Fruit fly (Drosophila melanogaster) whole organism, prepupa: Measurements from ENCODE around the gene CG31797.
A peak's percentile ranks its signal among the peaks of the same experiment; 100 is the strongest.

Experiments
- CG10631 ChIP-seq: fragments of 200-800 bp; sonication (Bioruptor generic); optimal IDR thresholded peaks from 2 replicates; lab custom pipeline; 2016; ENCODE audit warnings: missing biosample characterization, missing genetic modification characterization
- CG10669 ChIP-seq: fragments of 200-800 bp; sonication (Bioruptor generic); optimal IDR thresholded peaks from 3 replicates; lab custom pipeline; 2018; ENCODE audit warnings: missing biosample characterization, mild to moderate bottlenecking, missing genetic modification characterization, moderate library complexity
- CG11294 ChIP-seq: fragments of 200-800 bp; sonication (Bioruptor generic); IDR thresholded peaks from 2 replicates; pipeline ENCODE4 v1.3.6; 2022; ENCODE audit warnings: missing biosample characterization, missing genetic modification characterization
- CG11902 ChIP-seq: fragments of 200-800 bp; sonication (Bioruptor generic); optimal IDR thresholded peaks from 3 replicates; lab custom pipeline; 2016; ENCODE audit warnings: missing biosample characterization, missing genetic modification characterization
- CG15336 ChIP-seq: fragments of 200-800 bp; sonication (Bioruptor generic); IDR thresholded peaks from 2 replicates; pipeline ENCODE4 v1.3.6; 2022; ENCODE audit warnings: missing biosample characterization, missing genetic modification characterization
- CG1621 ChIP-seq: fragments of 200-800 bp; sonication (Bioruptor generic); optimal IDR thresholded peaks from 3 replicates; lab custom pipeline; 2018; ENCODE audit warnings: missing biosample characterization, mild to moderate bottlenecking, missing genetic modification characterization
- CG16779 ChIP-seq: fragments of 200-800 bp; sonication (Bioruptor generic); optimal IDR thresholded peaks from 3 replicates; lab custom pipeline; 2017; ENCODE audit warnings: missing biosample characterization, mild to moderate bottlenecking, missing genetic modification characterization
- CG3032 ChIP-seq: fragments of 200-800 bp; optimal IDR thresholded peaks from 2 replicates; lab custom pipeline; 2019; ENCODE audit warnings: missing biosample characterization, mild to moderate bottlenecking, missing genetic modification characterization, moderate library complexity
- CG31627 ChIP-seq: fragments of 200-800 bp; sonication (Bioruptor generic); optimal IDR thresholded peaks from 3 replicates; lab custom pipeline; 2016; ENCODE audit warnings: missing biosample characterization, missing genetic modification characterization
- CG32006 ChIP-seq: fragments of 200-800 bp; sonication (Bioruptor generic); optimal IDR thresholded peaks from 3 replicates; lab custom pipeline; 2017; ENCODE audit warnings: missing biosample characterization, mild to moderate bottlenecking, missing genetic modification characterization
- CG34406 ChIP-seq: fragments of 200-800 bp; sonication (Bioruptor generic); optimal IDR thresholded peaks from 3 replicates; lab custom pipeline; 2016; ENCODE audit warnings: missing biosample characterization, missing genetic modification characterization
- CG3919 ChIP-seq: fragments of 200-800 bp; sonication (Bioruptor generic); optimal IDR thresholded peaks from 3 replicates; lab custom pipeline; 2016; ENCODE audit warnings: missing biosample characterization, missing genetic modification characterization
- CG4318 ChIP-seq: fragments of 200-800 bp; sonication (Bioruptor generic); optimal IDR thresholded peaks from 3 replicates; lab custom pipeline; 2017; ENCODE audit warnings: missing biosample characterization, mild to moderate bottlenecking, missing genetic modification characterization
- CG6163 ChIP-seq: fragments of 200-800 bp; sonication (Bioruptor generic); IDR thresholded peaks from 3 replicates; pipeline ENCODE4 v1.3.6; 2022; ENCODE audit warnings: missing biosample characterization, missing genetic modification characterization
- CG6276 ChIP-seq: fragments of 200-800 bp; sonication (Bioruptor generic); optimal IDR thresholded peaks from 2 replicates; lab custom pipeline; 2017; ENCODE audit warnings: missing biosample characterization, mild to moderate bottlenecking, missing genetic modification characterization
- CG6792 ChIP-seq: fragments of 200-800 bp; sonication (Bioruptor generic); optimal IDR thresholded peaks from 3 replicates; lab custom pipeline; 2016; ENCODE audit warnings: missing biosample characterization, missing genetic modification characterization
- CG6808 ChIP-seq: fragments of 200-800 bp; sonication (Bioruptor generic); optimal IDR thresholded peaks from 3 replicates; lab custom pipeline; 2017; ENCODE audit warnings: missing biosample characterization, missing genetic modification characterization, mild to moderate bottlenecking, moderate library complexity, missing genetic modification reagents
- CG6854 ChIP-seq: fragments of 200-800 bp; sonication (Bioruptor generic); optimal IDR thresholded peaks from 2 replicates; lab custom pipeline; 2017; ENCODE audit warnings: missing biosample characterization, mild to moderate bottlenecking, missing genetic modification characterization
- CG7368 ChIP-seq: fragments of 200-800 bp; sonication (Bioruptor generic); optimal IDR thresholded peaks from 3 replicates; lab custom pipeline; 2016; ENCODE audit warnings: missing biosample characterization, missing genetic modification characterization
- CG8119 ChIP-seq: fragments of 200-800 bp; sonication (Bioruptor generic); IDR thresholded peaks from 3 replicates; pipeline ENCODE4 v1.3.6; 2022; ENCODE audit warnings: missing biosample characterization, missing genetic modification characterization
- CG8319 ChIP-seq: fragments of 200-800 bp; sonication (Bioruptor generic); optimal IDR thresholded peaks from 3 replicates; lab custom pipeline; 2016; ENCODE audit warnings: missing biosample characterization, missing genetic modification characterization
- CG9139 ChIP-seq: fragments of 200-800 bp; sonication (Bioruptor generic); optimal IDR thresholded peaks from 3 replicates; lab custom pipeline; 2017; ENCODE audit warnings: missing biosample characterization, mild to moderate bottlenecking, missing genetic modification characterization
- Eip75B ChIP-seq: fragments of 200-800 bp; sonication (Bioruptor generic); optimal IDR thresholded peaks from 3 replicates; lab custom pipeline; 2016; ENCODE audit warnings: missing biosample characterization, missing genetic modification characterization
- Eip78C ChIP-seq: fragments of 200-800 bp; sonication (Bioruptor generic); peaks from one replicate; lab custom pipeline; 2016; ENCODE audit warnings: missing biosample characterization, missing genetic modification characterization
- Ets21C ChIP-seq: fragments of 200-800 bp; sonication (Bioruptor generic); optimal IDR thresholded peaks from 3 replicates; lab custom pipeline; 2016; ENCODE audit warnings: missing biosample characterization, missing genetic modification characterization
- Gug ChIP-seq: fragments of 200-800 bp; sonication (Bioruptor generic); IDR thresholded peaks from 2 replicates; pipeline ENCODE4 v1.3.6; 2022; ENCODE audit warnings: missing biosample characterization, missing genetic modification characterization
- Hr39 ChIP-seq: fragments of 200-800 bp; sonication (Bioruptor generic); optimal IDR thresholded peaks from 2 replicates; lab custom pipeline; 2016; ENCODE audit warnings: missing biosample characterization, missing genetic modification characterization
- Hr4 ChIP-seq: fragments of 200-800 bp; sonication (Bioruptor generic); optimal IDR thresholded peaks from 3 replicates; lab custom pipeline; 2016; ENCODE audit warnings: missing biosample characterization, missing genetic modification characterization
- Lpt ChIP-seq: fragments of 200-800 bp; sonication (Bioruptor generic); optimal IDR thresholded peaks from 3 replicates; lab custom pipeline; 2016; ENCODE audit warnings: missing biosample characterization, missing genetic modification characterization
- OdsH ChIP-seq: fragments of 200-800 bp; sonication (Bioruptor generic); optimal IDR thresholded peaks from 3 replicates; lab custom pipeline; 2016; ENCODE audit warnings: missing biosample characterization, missing genetic modification characterization
- Smox ChIP-seq: fragments of 200-800 bp; sonication (Bioruptor generic); optimal IDR thresholded peaks from 3 replicates; lab custom pipeline; 2016; ENCODE audit warnings: missing biosample characterization, missing genetic modification characterization
- Sox15 ChIP-seq: fragments of 200-800 bp; sonication (Bioruptor generic); optimal IDR thresholded peaks from 3 replicates; lab custom pipeline; 2016; ENCODE audit warnings: missing biosample characterization, missing genetic modification characterization
- achi ChIP-seq: fragments of 200-800 bp; sonication (Bioruptor generic); optimal IDR thresholded peaks from 3 replicates; lab custom pipeline; 2016; ENCODE audit warnings: missing biosample characterization, missing genetic modification characterization
- acj6 ChIP-seq: fragments of 200-800 bp; sonication (Bioruptor generic); optimal IDR thresholded peaks from 3 replicates; lab custom pipeline; 2016; ENCODE audit warnings: missing biosample characterization, missing genetic modification characterization
- cyc ChIP-seq: fragments of 200-800 bp; sonication (Bioruptor generic); optimal IDR thresholded peaks from 3 replicates; lab custom pipeline; 2016; ENCODE audit warnings: missing biosample characterization, missing genetic modification characterization
- dac ChIP-seq: fragments of 200-800 bp; sonication (Bioruptor generic); optimal IDR thresholded peaks from 2 replicates; lab custom pipeline; 2017; ENCODE audit warnings: missing biosample characterization, mild to moderate bottlenecking, missing genetic modification characterization
- dsx ChIP-seq: fragments of 200-800 bp; optimal IDR thresholded peaks from 3 replicates; lab custom pipeline; 2019; ENCODE audit warnings: missing biosample characterization, mild to moderate bottlenecking, missing genetic modification characterization, moderate library complexity; ENCODE audit not compliant: poor library complexity, severe bottlenecking
- eg ChIP-seq: fragments of 200-800 bp; sonication (Bioruptor generic); IDR thresholded peaks from 3 replicates; pipeline ENCODE4 v1.3.6; 2022; ENCODE audit warnings: missing biosample characterization, missing genetic modification characterization
- esn ChIP-seq: fragments of 200-800 bp; sonication (Bioruptor generic); optimal IDR thresholded peaks from 2 replicates; lab custom pipeline; 2016; ENCODE audit warnings: missing biosample characterization, mild to moderate bottlenecking, missing genetic modification characterization, moderate library complexity
- fd59A ChIP-seq: fragments of 200-800 bp; sonication (Bioruptor generic); optimal IDR thresholded peaks from 2 replicates; lab custom pipeline; 2017; ENCODE audit warnings: missing biosample characterization, mild to moderate bottlenecking, missing genetic modification characterization, missing genetic modification reagents
- fd85E ChIP-seq: fragments of 200-800 bp; sonication (Bioruptor generic); optimal IDR thresholded peaks from 3 replicates; lab custom pipeline; 2016; ENCODE audit warnings: missing biosample characterization, missing genetic modification characterization
- pdm3 ChIP-seq: fragments of 200-800 bp; sonication (Bioruptor generic); optimal IDR thresholded peaks from 3 replicates; lab custom pipeline; 2016; ENCODE audit warnings: missing biosample characterization, missing genetic modification characterization
- salr ChIP-seq, 2 experiments: fragments of 200-800 bp; sonication (Bioruptor generic); optimal IDR thresholded peaks; 3 replicates each; lab custom pipeline; 2016 to 2018; ENCODE audit warnings: missing biosample characterization in 2 of 2, missing genetic modification characterization in 2 of 2, mild to moderate bottlenecking in 1 of 2
- svp ChIP-seq: fragments of 200-800 bp; sonication (Bioruptor generic); peaks from one replicate; lab custom pipeline; 2016; ENCODE audit warnings: missing biosample characterization, missing genetic modification characterization
- topi ChIP-seq: fragments of 200-800 bp; sonication (Bioruptor generic); optimal IDR thresholded peaks from 3 replicates; lab custom pipeline; 2016; ENCODE audit warnings: missing biosample characterization, missing genetic modification characterization
- vri ChIP-seq: fragments of 200-800 bp; sonication (Bioruptor generic); optimal IDR thresholded peaks from 3 replicates; lab custom pipeline; 2016; ENCODE audit warnings: missing biosample characterization, mild to moderate bottlenecking, missing genetic modification characterization

Gene CG31797

dm6 chr2L:19235120-19235519 lies 26.9 kb downstream of the CG31797 start:
- peak; percentile 43 for TF ChIP-seq Lpt (GFP tag; lab: Kevin White, UChicago)
- peak; percentile 42 for TF ChIP-seq CG4318 (GFP tag; lab: Kevin White, UChicago)
- TF ChIP-seq CG6276 (GFP tag; lab: Kevin White, UChicago), result peak; percentile 51
- peak; percentile 48; the same call in 1 of the 2 replicates for TF ChIP-seq CG11294
- peak; percentile 65 for TF ChIP-seq CG6163 (GFP tag; lab: Robert Waterston, UW)
- no peak for TF ChIP-seq CG7368 (GFP tag; lab: Kevin White, UChicago)
- TF ChIP-seq CG6808, result no peak
- TF ChIP-seq CG3032 (tag; lab: Kevin White, UChicago), result peak; percentile 14
- peak; percentile 77 for TF ChIP-seq eg (GFP tag; lab: Robert Waterston, UW)
- no peak for TF ChIP-seq CG6854
- peak; percentile 59 for TF ChIP-seq Hr4 (GFP tag; lab: Kevin White, UChicago)
- peak; percentile 11 for TF ChIP-seq achi (GFP tag; lab: Kevin White, UChicago)
- TF ChIP-seq CG8119 (GFP tag; lab: Robert Waterston, UW), result peak; percentile 78
- peak; percentile 72 for TF ChIP-seq CG32006 (GFP tag; lab: Kevin White, UChicago)
- TF ChIP-seq pdm3 (GFP tag; lab: Kevin White, UChicago), result peak; percentile 28
- TF ChIP-seq dsx (GFP tag; lab: Kevin White, UChicago), result peak; percentile 15
- TF ChIP-seq CG15336 (GFP tag; lab: Robert Waterston, UW), result peak; percentile 72
- peak; percentile 63; the same call in 1 of the 2 replicates for TF ChIP-seq Gug
- no peak for TF ChIP-seq CG10669
- no peak for TF ChIP-seq vri (GFP tag; lab: Kevin White, UChicago)
- TF ChIP-seq Eip78C (GFP tag; lab: Kevin White, UChicago), result peak; percentile 14
- no peak for TF ChIP-seq CG34406
- peak; percentile 18 for TF ChIP-seq OdsH

DNA sequence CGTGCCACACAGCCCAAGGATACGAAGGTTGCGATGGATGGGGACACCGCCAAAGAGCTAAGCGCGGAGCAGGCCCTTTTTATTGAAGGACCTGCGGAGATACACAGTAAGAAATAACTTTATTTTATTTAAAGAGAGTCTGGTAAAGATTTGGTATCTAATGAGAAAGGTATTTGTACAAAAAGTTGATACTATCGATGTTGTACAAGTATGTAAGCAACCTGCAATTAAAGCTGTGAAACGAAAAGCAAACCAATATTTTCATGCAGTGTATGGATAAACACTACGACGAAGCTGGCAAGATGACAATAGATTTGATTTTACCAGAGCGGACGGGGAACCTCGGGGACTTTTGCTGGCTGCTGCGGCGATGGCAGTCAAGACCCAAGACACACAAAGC lies 28.7 kb downstream of the CG31797 start:
- TF ChIP-seq dsx (GFP tag; lab: Kevin White, UChicago) (no peak), CG1621 (tag; lab: Kevin White, UChicago) (no peak), vri (GFP tag; lab: Kevin White, UChicago) (no peak), svp (GFP tag; lab: Kevin White, UChicago) (no peak), CG9139 (GFP tag; lab: Kevin White, UChicago) (no peak), fd59A (GFP tag; lab: Kevin White, UChicago) (peak; percentile 18), salr (GFP tag; optimal IDR thresholded peaks at IDR 0.05; lab: Kevin White, UChicago) (peak in 1 of 2 experiments; percentile 3), Ets21C (GFP tag; lab: Kevin White, UChicago) (no peak), Eip78C (GFP tag; lab: Kevin White, UChicago) (peak; percentile 41), CG4318 (GFP tag; lab: Kevin White, UChicago) (no peak)

DNA sequence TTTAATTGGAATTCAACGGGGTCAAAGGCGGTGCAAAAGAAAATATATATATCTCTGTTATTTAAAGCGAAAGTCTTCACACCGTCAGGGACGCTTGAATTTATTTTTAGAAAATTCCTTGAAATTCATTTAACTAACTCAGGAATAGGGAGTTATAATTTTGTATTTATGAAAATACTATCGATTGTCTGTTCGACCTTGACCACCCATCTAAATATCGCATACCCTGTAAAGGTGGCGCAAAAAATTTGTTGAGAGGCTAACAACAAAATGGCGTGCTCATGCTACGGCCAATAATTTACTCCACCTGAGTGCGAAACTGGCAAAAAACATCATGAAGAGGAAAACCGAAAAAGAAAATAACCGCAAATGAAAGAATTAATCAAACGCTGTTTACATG lies 31.5 kb downstream of the CG31797 start:
- TF ChIP-seq CG6854 (no peak), Smox (GFP tag; lab: Kevin White, UChicago) (peak; percentile 35), Hr39 (GFP tag; lab: Kevin White, UChicago) (peak; percentile 22), Gug (no peak), CG10631 (GFP tag; lab: Kevin White, UChicago) (no peak), Eip78C (GFP tag; lab: Kevin White, UChicago) (peak; percentile 33), Sox15 (no peak), CG4318 (GFP tag; lab: Kevin White, UChicago) (no peak), CG34406 (no peak), CG8119 (GFP tag; lab: Robert Waterston, UW) (no peak), topi (peak; percentile 20), esn (peak; percentile 42), CG3032 (tag; lab: Kevin White, UChicago) (no peak), fd85E (GFP tag; lab: Kevin White, UChicago) (no peak), CG6792 (GFP tag; lab: Kevin White, UChicago) (no peak), dsx (GFP tag; lab: Kevin White, UChicago) (no peak), pdm3 (GFP tag; lab: Kevin White, UChicago) (no peak), Ets21C (GFP tag; lab: Kevin White, UChicago) (peak; percentile 17), svp (GFP tag; lab: Kevin White, UChicago) (peak; percentile 67), dac (no peak), CG16779 (tag; lab: Kevin White, UChicago) (no peak), CG8319 (no peak), cyc (peak; percentile 12), CG32006 (GFP tag; lab: Kevin White, UChicago) (no peak), CG31627 (GFP tag; lab: Kevin White, UChicago) (peak; percentile 16), CG9139 (GFP tag; lab: Kevin White, UChicago) (no peak), acj6 (GFP tag; lab: Kevin White, UChicago) (no peak), CG7368 (GFP tag; lab: Kevin White, UChicago) (no peak), Eip75B (GFP tag; lab: Kevin White, UChicago) (no peak), CG15336 (GFP tag; lab: Robert Waterston, UW) (no peak), CG3919 (no peak), vri (GFP tag; lab: Kevin White, UChicago) (no peak), CG11902 (GFP tag; lab: Kevin White, UChicago) (no peak)
